Fruit fly (Drosophila melanogaster) whole organism, embryonic: ENCODE measurements around the gene CG31974.
A peak's percentile ranks its signal among the peaks of the same experiment; 100 is the strongest.

Source experiments
- Adf1 ChIP-seq: fragments of 200-800 bp; sonication (Bioruptor generic); IDR thresholded peaks from 2 replicates; pipeline ENCODE4 v1.3.6; 2022; ENCODE audit warnings: missing biosample characterization, missing genetic modification characterization
- CG10209 ChIP-seq: fragments of 200-800 bp; sonication (Bioruptor generic); optimal IDR thresholded peaks from 3 replicates; lab custom pipeline; 2017; ENCODE audit warnings: missing biosample characterization, mild to moderate bottlenecking, missing genetic modification characterization, missing genetic modification reagents
- CG10274 ChIP-seq: fragments of 200-800 bp; sonication (Bioruptor generic); optimal IDR thresholded peaks from 3 replicates; lab custom pipeline; 2017; ENCODE audit warnings: missing biosample characterization, mild to moderate bottlenecking, missing genetic modification characterization
- CG11723 ChIP-seq: fragments of 200-800 bp; sonication (Bioruptor generic); optimal IDR thresholded peaks from 2 replicates; lab custom pipeline; 2017; ENCODE audit warnings: missing biosample characterization, mild to moderate bottlenecking, missing genetic modification characterization
- CG12299 ChIP-seq: fragments of 200-800 bp; sonication (Bioruptor generic); optimal IDR thresholded peaks from 2 replicates; lab custom pipeline; 2018; ENCODE audit warnings: missing biosample characterization, mild to moderate bottlenecking, missing genetic modification characterization
- CG12744 ChIP-seq: fragments of 200-800 bp; sonication (Bioruptor generic); optimal IDR thresholded peaks from 2 replicates; lab custom pipeline; 2016; ENCODE audit warnings: missing biosample characterization, missing genetic modification characterization
- CG13424 ChIP-seq: fragments of 200-800 bp; sonication (Bioruptor generic); optimal IDR thresholded peaks from 2 replicates; lab custom pipeline; 2019; ENCODE audit warnings: missing biosample characterization, mild to moderate bottlenecking, missing genetic modification characterization, moderate library complexity
- CG1647 ChIP-seq: fragments of 200-800 bp; sonication (Bioruptor generic); optimal IDR thresholded peaks from 3 replicates; lab custom pipeline; 2016; ENCODE audit warnings: missing biosample characterization, missing genetic modification characterization
- CG17361 ChIP-seq: fragments of 200-800 bp; sonication (Bioruptor generic); IDR thresholded peaks from 3 replicates; pipeline ENCODE4 v1.3.6; 2022; ENCODE audit warnings: missing biosample characterization, missing genetic modification characterization
- CG17568 ChIP-seq: fragments of 200-800 bp; sonication (Bioruptor generic); optimal IDR thresholded peaks from 2 replicates; lab custom pipeline; 2018; ENCODE audit warnings: missing biosample characterization, mild to moderate bottlenecking, missing genetic modification characterization, moderate library complexity
- CG2712 ChIP-seq: fragments of 200-800 bp; optimal IDR thresholded peaks from 3 replicates; lab custom pipeline; 2019; ENCODE audit warnings: missing biosample characterization, mild to moderate bottlenecking, missing genetic modification characterization, moderate library complexity
- CG3995 ChIP-seq: fragments of 200-800 bp; sonication (Bioruptor generic); optimal IDR thresholded peaks from 3 replicates; lab custom pipeline; 2016; ENCODE audit warnings: missing biosample characterization, missing genetic modification characterization
- CG4707 ChIP-seq: fragments of 200-800 bp; sonication (Bioruptor generic); optimal IDR thresholded peaks from 2 replicates; lab custom pipeline; 2018; ENCODE audit warnings: missing biosample characterization, mild to moderate bottlenecking, missing genetic modification characterization, moderate library complexity
- CG5180 ChIP-seq: fragments of 200-800 bp; sonication (Bioruptor generic); optimal IDR thresholded peaks from 3 replicates; lab custom pipeline; 2017; ENCODE audit warnings: missing biosample characterization, missing genetic modification characterization, mild to moderate bottlenecking, moderate library complexity, missing genetic modification reagents
- CG6791 ChIP-seq: fragments of 200-800 bp; sonication (Bioruptor generic); IDR thresholded peaks from 3 replicates; pipeline ENCODE4 v1.3.6; 2022; ENCODE audit warnings: missing biosample characterization, missing genetic modification characterization; ENCODE audit not compliant: partially characterized antibody
- CG7839 ChIP-seq: fragments of 200-800 bp; sonication (Bioruptor generic); optimal IDR thresholded peaks from 3 replicates; lab custom pipeline; 2018; ENCODE audit warnings: missing biosample characterization, mild to moderate bottlenecking, missing genetic modification characterization, moderate library complexity
- CG8281 ChIP-seq: fragments of 200-800 bp; sonication (Bioruptor generic); optimal IDR thresholded peaks from 2 replicates; lab custom pipeline; 2018; ENCODE audit warnings: missing biosample characterization, mild to moderate bottlenecking, missing genetic modification characterization, moderate library complexity
- CTCF ChIP-seq: fragments of 200-800 bp; sonication (Bioruptor generic); optimal IDR thresholded peaks from 2 replicates; lab custom pipeline; 2017; ENCODE audit warnings: missing biosample characterization, mild to moderate bottlenecking, missing genetic modification characterization, moderate library complexity
- D19B ChIP-seq: fragments of 200-800 bp; sonication (Bioruptor generic); optimal IDR thresholded peaks from 2 replicates; lab custom pipeline; 2017; ENCODE audit warnings: missing biosample characterization, mild to moderate bottlenecking, missing genetic modification characterization
- Dek ChIP-seq: fragments of 200-800 bp; sonication (Bioruptor generic); optimal IDR thresholded peaks from 3 replicates; lab custom pipeline; 2019; ENCODE audit warnings: missing biosample characterization, mild to moderate bottlenecking, missing genetic modification characterization, moderate library complexity
- Dip3 ChIP-seq: fragments of 200-800 bp; sonication (Bioruptor generic); optimal IDR thresholded peaks from 3 replicates; lab custom pipeline; 2016; ENCODE audit warnings: missing biosample characterization, missing genetic modification characterization
- Doc3 ChIP-seq: fragments of 200-800 bp; sonication (Bioruptor generic); IDR thresholded peaks from 3 replicates; pipeline ENCODE4 v1.3.6; 2022; ENCODE audit warnings: missing biosample characterization, missing genetic modification characterization; ENCODE audit not compliant: partially characterized antibody
- Fer1 ChIP-seq: fragments of 200-800 bp; sonication (Bioruptor generic); optimal IDR thresholded peaks from 2 replicates; lab custom pipeline; 2017; ENCODE audit warnings: missing biosample characterization, mild to moderate bottlenecking, missing genetic modification characterization
- Fer3 ChIP-seq: fragments of 200-800 bp; sonication (Bioruptor generic); optimal IDR thresholded peaks from 2 replicates; lab custom pipeline; 2018; ENCODE audit warnings: missing biosample characterization, mild to moderate bottlenecking, missing genetic modification characterization, moderate library complexity
- Hand ChIP-seq: fragments of 200-800 bp; sonication (Bioruptor generic); optimal IDR thresholded peaks from 2 replicates; lab custom pipeline; 2017; ENCODE audit warnings: mild to moderate bottlenecking, missing biosample characterization, missing genetic modification reagents, missing genetic modification characterization
- Hey ChIP-seq: fragments of 200-800 bp; sonication (Bioruptor generic); optimal IDR thresholded peaks from 3 replicates; lab custom pipeline; 2018; ENCODE audit warnings: missing biosample characterization, mild to moderate bottlenecking, missing genetic modification characterization
- Med ChIP-seq: fragments of 200-800 bp; sonication (Bioruptor generic); peaks from one replicate; lab custom pipeline; 2016; ENCODE audit warnings: missing biosample characterization, missing genetic modification characterization, mild to moderate bottlenecking, inconsistent platforms, moderate library complexity
- Meics ChIP-seq: fragments of 200-800 bp; sonication (Bioruptor generic); optimal IDR thresholded peaks from 2 replicates; lab custom pipeline; 2017; ENCODE audit warnings: missing biosample characterization, mild to moderate bottlenecking, missing genetic modification characterization
- Sry-δ ChIP-seq: fragments of 200-800 bp; sonication (Bioruptor generic); optimal IDR thresholded peaks from 2 replicates; lab custom pipeline; 2016; ENCODE audit warnings: missing biosample characterization, missing genetic modification characterization
- Tbp ChIP-seq: fragments of >200 bp; optimal IDR thresholded peaks from 2 replicates; lab custom pipeline; 2018; ENCODE audit warnings: missing biosample characterization, missing genetic modification characterization
- Vsx1 ChIP-seq: fragments of 200-800 bp; sonication (Bioruptor generic); optimal IDR thresholded peaks from 2 replicates; lab custom pipeline; 2017; ENCODE audit warnings: missing biosample characterization, mild to moderate bottlenecking, missing genetic modification characterization, missing genetic modification reagents
- ap ChIP-seq: fragments of 200-800 bp; sonication (Bioruptor generic); IDR thresholded peaks from 2 replicates; pipeline ENCODE4 v1.3.6; 2022; ENCODE audit warnings: missing biosample characterization, missing genetic modification characterization
- cwo ChIP-seq: fragments of 200-800 bp; sonication (Bioruptor generic); optimal IDR thresholded peaks from 3 replicates; lab custom pipeline; 2017; ENCODE audit warnings: missing biosample characterization, missing genetic modification characterization, mild to moderate bottlenecking, moderate library complexity, missing genetic modification reagents
- dmrt11E ChIP-seq: fragments of 200-800 bp; sonication (Bioruptor generic); optimal IDR thresholded peaks from 3 replicates; lab custom pipeline; 2018; ENCODE audit warnings: missing biosample characterization, mild to moderate bottlenecking, missing genetic modification characterization, moderate library complexity
- en ChIP-seq: fragments of 200-800 bp; sonication (Bioruptor generic); optimal IDR thresholded peaks from 2 replicates; lab custom pipeline; 2016; ENCODE audit warnings: missing biosample characterization, missing genetic modification characterization
- ftz-f1 ChIP-seq: fragments of 200-800 bp; sonication (Bioruptor generic); optimal IDR thresholded peaks from 2 replicates; lab custom pipeline; 2016; ENCODE audit warnings: missing biosample characterization, missing genetic modification characterization
- ken ChIP-seq: fragments of 200-800 bp; sonication (Bioruptor generic); IDR thresholded peaks from 3 replicates; pipeline ENCODE4 v1.3.6; 2022; ENCODE audit warnings: missing biosample characterization, missing genetic modification characterization
- nau ChIP-seq: fragments of 200-800 bp; sonication (Bioruptor generic); optimal IDR thresholded peaks from 3 replicates; lab custom pipeline; 2017; ENCODE audit warnings: missing biosample characterization, mild to moderate bottlenecking, missing genetic modification characterization, missing genetic modification reagents
- nerfin-1 ChIP-seq: fragments of 200-800 bp; sonication (Bioruptor generic); optimal IDR thresholded peaks from 3 replicates; lab custom pipeline; 2019; ENCODE audit warnings: missing biosample characterization, mild to moderate bottlenecking, missing genetic modification characterization, moderate library complexity
- nmo ChIP-seq: fragments of 200-800 bp; sonication (Bioruptor generic); optimal IDR thresholded peaks from 2 replicates; lab custom pipeline; 2018; ENCODE audit warnings: missing biosample characterization, mild to moderate bottlenecking, missing genetic modification characterization, moderate library complexity
- p53 ChIP-seq: fragments of 200-800 bp; sonication (Bioruptor generic); optimal IDR thresholded peaks from 2 replicates; lab custom pipeline; 2016; ENCODE audit warnings: missing biosample characterization, missing genetic modification characterization
- pan ChIP-seq, 4 experiments: fragments of >200 bp in 3 of 4; fragments of 200-800 bp in 1 of 4; sonication (Bioruptor generic) in 1 of 4; optimal IDR thresholded peaks in 3 of 4; IDR thresholded peaks in 1 of 4; 2 replicates each; pipeline versions ENCODE4 v1.3.6 to Lab custom; 2017 to 2022; ENCODE audit warnings: missing biosample characterization in 2 of 4, missing genetic modification characterization in 2 of 4, mixed read lengths in 1 of 4
- pb ChIP-seq: fragments of 200-800 bp; sonication (Bioruptor generic); optimal IDR thresholded peaks from 3 replicates; lab custom pipeline; 2016; ENCODE audit warnings: missing biosample characterization, missing genetic modification characterization
- ranshi ChIP-seq: fragments of 200-800 bp; sonication (Bioruptor generic); IDR thresholded peaks from 2 replicates; pipeline ENCODE4 v1.3.6; 2022; ENCODE audit warnings: missing biosample characterization, missing genetic modification characterization
- seq ChIP-seq: fragments of 200-800 bp; sonication (Bioruptor generic); IDR thresholded peaks from 2 replicates; pipeline ENCODE4 v1.3.6; 2022; ENCODE audit warnings: missing biosample characterization, missing genetic modification characterization
- tx ChIP-seq: fragments of 200-800 bp; sonication (Bioruptor generic); optimal IDR thresholded peaks from 2 replicates; lab custom pipeline; 2016; ENCODE audit warnings: missing biosample characterization, missing genetic modification characterization
- yki ChIP-seq: fragments of >200 bp; optimal IDR thresholded peaks from 3 replicates; lab custom pipeline; 2018
- zen ChIP-seq: fragments of 200-800 bp; sonication (Bioruptor generic); optimal IDR thresholded peaks from 3 replicates; lab custom pipeline; 2018; ENCODE audit warnings: missing biosample characterization, mild to moderate bottlenecking, missing genetic modification characterization, moderate library complexity

Gene CG31974

DNA sequence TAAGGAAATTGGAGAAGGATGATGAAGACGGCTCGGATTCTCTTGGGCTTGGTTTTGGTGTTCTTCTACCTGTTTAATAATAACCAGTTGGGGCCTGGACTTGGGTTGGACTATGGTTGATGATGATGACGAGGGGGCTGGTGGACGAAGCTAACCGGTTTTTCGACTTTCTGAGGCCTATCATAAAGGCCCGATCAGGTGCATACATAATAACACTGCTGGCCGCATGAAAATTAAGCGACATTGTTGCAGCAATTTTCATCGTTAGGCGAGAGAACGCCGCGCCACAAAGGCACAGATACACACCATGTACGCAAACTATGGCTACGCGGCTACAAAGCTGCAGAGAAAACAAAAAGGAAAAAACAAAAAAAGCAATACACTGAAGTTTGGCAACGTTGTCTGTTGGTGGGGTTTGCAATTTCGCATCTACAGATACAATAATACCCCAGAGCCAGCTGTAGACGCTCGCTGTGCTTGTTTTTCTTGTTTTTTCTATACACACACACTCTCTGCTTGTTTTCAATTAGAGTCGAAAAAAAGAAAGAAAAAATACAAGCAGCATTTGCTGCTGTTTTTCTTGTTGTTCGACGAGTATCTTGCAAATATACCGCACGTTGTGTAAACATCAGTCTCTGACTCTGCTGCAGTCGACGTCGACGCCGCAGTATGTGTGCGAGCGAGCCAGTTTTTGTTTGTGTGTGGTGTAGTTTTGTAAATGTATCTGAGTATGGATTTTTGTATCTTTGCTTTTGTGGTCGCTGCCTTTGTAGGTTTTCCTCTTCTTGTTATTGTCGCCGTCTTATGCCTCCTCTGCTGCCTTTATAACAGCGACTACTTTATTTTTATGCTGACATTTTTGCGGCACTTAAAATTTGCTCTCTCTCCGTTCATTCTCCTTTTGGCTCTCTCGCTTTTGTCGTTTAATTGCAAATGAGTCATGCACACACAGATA, 23.5 kb upstream of the CG31974 start (continued):
- TF ChIP-seq CG11723 (GFP tag; lab: Kevin White, UChicago): peak; percentile 71
- no peak for TF ChIP-seq CTCF
- peak; percentile 85 for TF ChIP-seq Hand (GFP tag; lab: Kevin White, UChicago)
- peak; percentile 82 for TF ChIP-seq cwo (GFP tag; lab: Kevin White, UChicago)
- TF ChIP-seq CG4707 (GFP tag; lab: Kevin White, UChicago): peak; percentile 59
- TF ChIP-seq nau (GFP tag; lab: Kevin White, UChicago): peak; percentile 91
- peak; percentile 33 for TF ChIP-seq CG7839 (tag; lab: Kevin White, UChicago)
- peak; percentile 17 for TF ChIP-seq tx (GFP tag; lab: Kevin White, UChicago)
- peak; percentile 59 for TF ChIP-seq CG1647 (GFP tag; lab: Kevin White, UChicago)
- TF ChIP-seq CG12744 (GFP tag; lab: Kevin White, UChicago): peak; percentile 55
- TF ChIP-seq ken: no peak
- TF ChIP-seq CG10274 (GFP tag; lab: Kevin White, UChicago): peak; percentile 55
- TF ChIP-seq pan (optimal IDR thresholded peaks at IDR 0.05; lab: Kevin White, UChicago): no peak
- no peak for TF ChIP-seq pan (GFP tag; optimal IDR thresholded peaks at IDR 0.05 in 1 of 2, IDR thresholded peaks at IDR 0.05 in 1 of 2)
- peak; percentile 73 for TF ChIP-seq nerfin-1 (tag; lab: Kevin White, UChicago)
- peak; percentile 80 for TF ChIP-seq Meics (GFP tag; lab: Kevin White, UChicago)
- TF ChIP-seq zen (tag; lab: Kevin White, UChicago): peak; percentile 55
- TF ChIP-seq CG2712 (tag; lab: Kevin White, UChicago): peak; percentile 61
- TF ChIP-seq Adf1: no peak
- no peak for TF ChIP-seq ap
- peak; percentile 72 for TF ChIP-seq Fer3 (tag; lab: Kevin White, UChicago)
- peak; percentile 95 for TF ChIP-seq Fer1 (GFP tag; lab: Kevin White, UChicago)
- no peak for TF ChIP-seq seq (GFP tag; lab: Robert Waterston, UW)
- peak; percentile 47 for TF ChIP-seq pb
- peak; percentile 51 for TF ChIP-seq CG8281 (tag; lab: Kevin White, UChicago)
- TF ChIP-seq Dip3 (GFP tag; lab: Kevin White, UChicago): peak; percentile 65
- peak; percentile 83 for TF ChIP-seq CG10209
- TF ChIP-seq CG13424: peak; percentile 62
- TF ChIP-seq ftz-f1 (GFP tag; lab: Kevin White, UChicago): peak; percentile 36
- TF ChIP-seq Doc3 (GFP tag; lab: Robert Waterston, UW): no peak
- TF ChIP-seq ranshi (GFP tag; lab: Robert Waterston, UW): no peak
- peak; percentile 75 for TF ChIP-seq CG5180 (GFP tag; lab: Kevin White, UChicago)
- peak; percentile 38 for TF ChIP-seq CG3995 (GFP tag; lab: Kevin White, UChicago)
- TF ChIP-seq CG6791 (GFP tag; lab: Robert Waterston, UW): no peak
- TF ChIP-seq yki: no peak
- TF ChIP-seq Dek: peak; percentile 62
- peak; percentile 76 for TF ChIP-seq CG12299 (tag; lab: Kevin White, UChicago)
- no peak for TF ChIP-seq p53
- peak; percentile 82 for TF ChIP-seq Hey
- TF ChIP-seq Tbp (GFP tag; lab: Kevin White, UChicago): no peak
- peak; percentile 81 for TF ChIP-seq CG17568 (GFP tag; lab: Kevin White, UChicago)
- peak; percentile 33 for TF ChIP-seq nmo (GFP tag; lab: Kevin White, UChicago)
- peak; percentile 84 for TF ChIP-seq Vsx1 (GFP tag; lab: Kevin White, UChicago)
- peak; percentile 95 for TF ChIP-seq Med
- TF ChIP-seq dmrt11E (tag; lab: Kevin White, UChicago): peak; percentile 46
- peak; percentile 37 for TF ChIP-seq D19B (GFP tag; lab: Kevin White, UChicago)
- peak; percentile 28 for TF ChIP-seq Sry-δ (GFP tag; lab: Kevin White, UChicago)
- peak; percentile 41 for TF ChIP-seq en
- no peak for TF ChIP-seq CG17361 (GFP tag; lab: Robert Waterston, UW)
